Fruit fly (Drosophila melanogaster) whole organism, adult: Measurements from ENCODE around the gene GluRIIB.

Source experiments
- CG11617 ChIP-seq: fragments of 200-800 bp; sonication (Bioruptor generic); optimal IDR thresholded peaks from 2 replicates; lab custom pipeline; 2017; ENCODE audit warnings: mild to moderate bottlenecking, missing biosample characterization, missing genetic modification reagents, missing genetic modification characterization
- CG12768 ChIP-seq: fragments of 200-800 bp; sonication (Bioruptor generic); optimal IDR thresholded peaks from 2 replicates; lab custom pipeline; 2017; ENCODE audit warnings: missing biosample characterization, missing genetic modification characterization, mild to moderate bottlenecking, moderate library complexity, missing genetic modification reagents
- CG14711 ChIP-seq: fragments of 200-800 bp; sonication (Bioruptor generic); optimal IDR thresholded peaks from 2 replicates; lab custom pipeline; 2018; ENCODE audit warnings: missing biosample characterization, mild to moderate bottlenecking, missing genetic modification characterization, moderate library complexity
- CG1620 ChIP-seq: fragments of 200-800 bp; sonication (Bioruptor generic); optimal IDR thresholded peaks from 2 replicates; lab custom pipeline; 2016; ENCODE audit warnings: missing biosample characterization, missing genetic modification characterization
- CG33017 ChIP-seq: fragments of 200-800 bp; sonication (Bioruptor generic); optimal IDR thresholded peaks from 2 replicates; lab custom pipeline; 2018; ENCODE audit warnings: missing biosample characterization, mild to moderate bottlenecking, missing genetic modification characterization, moderate library complexity
- CG5204 ChIP-seq: fragments of 200-800 bp; sonication (Bioruptor generic); optimal IDR thresholded peaks from 2 replicates; lab custom pipeline; 2016; ENCODE audit warnings: missing biosample characterization, missing genetic modification characterization
- CG7045 ChIP-seq: fragments of 200-800 bp; sonication (Bioruptor generic); optimal IDR thresholded peaks from 2 replicates; lab custom pipeline; 2017; ENCODE audit warnings: missing biosample characterization, mild to moderate bottlenecking, missing genetic modification characterization
- CG7101 ChIP-seq: fragments of 200-800 bp; sonication (Bioruptor generic); optimal IDR thresholded peaks from 2 replicates; lab custom pipeline; 2018; ENCODE audit warnings: missing biosample characterization, mild to moderate bottlenecking, missing genetic modification characterization, moderate library complexity
- Clk ChIP-seq: fragments of 200-800 bp; sonication (Bioruptor generic); optimal IDR thresholded peaks from 2 replicates; lab custom pipeline; 2017; ENCODE audit warnings: missing biosample characterization, missing genetic modification characterization
- Crg-1 ChIP-seq: fragments of 200-800 bp; sonication (Bioruptor generic); optimal IDR thresholded peaks from 2 replicates; lab custom pipeline; 2016; ENCODE audit warnings: missing biosample characterization, missing genetic modification characterization
- Hr96 ChIP-seq: fragments of 200-800 bp; sonication (Bioruptor generic); optimal IDR thresholded peaks from 2 replicates; lab custom pipeline; 2016; ENCODE audit warnings: missing biosample characterization, missing genetic modification characterization
- Mnt ChIP-seq: fragments of 200-800 bp; sonication (Bioruptor generic); optimal IDR thresholded peaks from 2 replicates; lab custom pipeline; 2016; ENCODE audit warnings: missing biosample characterization, mild to moderate bottlenecking, missing genetic modification characterization
- bab1 ChIP-seq: fragments of 200-800 bp; sonication (Bioruptor generic); optimal IDR thresholded peaks from 3 replicates; lab custom pipeline; 2019; ENCODE audit warnings: missing biosample characterization, mild to moderate bottlenecking, missing genetic modification characterization, moderate library complexity
- cic ChIP-seq: fragments of 200-800 bp; sonication (Bioruptor generic); optimal IDR thresholded peaks from 2 replicates; lab custom pipeline; 2017; ENCODE audit warnings: missing biosample characterization, mild to moderate bottlenecking, missing genetic modification characterization, moderate library complexity
- cnc ChIP-seq, 2 experiments: fragments of >200 bp; optimal IDR thresholded peaks; 2 replicates each; lab custom pipeline; 2017
- kay ChIP-seq: fragments of 200-800 bp; sonication (Bioruptor generic); peaks from one replicate; lab custom pipeline; 2016; ENCODE audit warnings: missing biosample characterization, missing genetic modification characterization, borderline replicate concordance
- ovo ChIP-seq: fragments of 200-800 bp; sonication (Bioruptor generic); optimal IDR thresholded peaks from 2 replicates; lab custom pipeline; 2016; ENCODE audit warnings: missing biosample characterization, missing genetic modification characterization
- pad ChIP-seq: fragments of 200-800 bp; sonication (Bioruptor generic); optimal IDR thresholded peaks from 3 replicates; lab custom pipeline; 2017; ENCODE audit warnings: missing biosample characterization, missing genetic modification characterization, mild to moderate bottlenecking, moderate library complexity, missing genetic modification reagents
- tj ChIP-seq: fragments of 200-800 bp; sonication (Bioruptor generic); optimal IDR thresholded peaks from 3 replicates; lab custom pipeline; 2017; ENCODE audit warnings: missing biosample characterization, mild to moderate bottlenecking, missing genetic modification characterization, moderate library complexity
- toe ChIP-seq: fragments of 200-800 bp; sonication (Bioruptor generic); optimal IDR thresholded peaks from 2 replicates; lab custom pipeline; 2016; ENCODE audit warnings: missing biosample characterization, missing genetic modification characterization

GluRIIB gene

DNA sequence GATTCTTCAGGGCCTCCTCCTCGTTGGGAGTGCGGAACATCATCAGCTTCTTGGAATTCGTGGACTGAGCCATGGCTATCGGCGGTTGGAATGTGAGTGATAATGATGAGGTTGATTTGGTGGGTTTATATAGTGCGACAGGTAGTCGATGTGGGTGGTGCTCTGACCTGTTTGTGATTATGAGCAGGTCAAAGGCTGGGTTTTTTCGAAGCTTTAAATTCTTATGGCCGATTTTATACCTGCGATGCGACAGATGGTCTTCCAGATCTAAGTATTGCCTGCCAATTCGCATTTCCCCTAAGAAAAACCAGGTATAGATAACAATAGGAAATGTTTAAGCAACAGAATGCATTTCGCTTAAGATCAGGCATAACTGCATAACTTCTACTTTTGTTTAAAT is 8.4 kb upstream of the GluRIIB start, which contains the start of gene CG14014:
Gene CG14014, minus strand, starts transcription at position 101 of the 400 bp plus-strand sequence.
- no peak for TF ChIP-seq CG12768 (GFP tag; lab: Kevin White, UChicago)

dm6 chr2L:5551538-5551937 is 7.6 kb upstream of the GluRIIB start, which contains the start of gene CG18269:
Gene CG18269, plus strand, starts transcription at chr2L:5551838.
- TF ChIP-seq toe (GFP tag; lab: Kevin White, UChicago) (no peak), Clk (GFP tag; lab: Kevin White, UChicago) (no peak)

- no peak for TF ChIP-seq tj (GFP tag; lab: Kevin White, UChicago)
- no peak for TF ChIP-seq toe (GFP tag; lab: Kevin White, UChicago)
Observed at dm6 chr2L:5553750-5554149, 5.4 kb upstream of the GluRIIB start, which contains the start of the genes CG14013 and CG14017. Gene CG14013, minus strand, starts transcription at chr2L:5553850. Gene CG14017, plus strand, starts transcription at chr2L:5553897.

dm6 chr2L:5554818-5555217 is 4.3 kb upstream of the GluRIIB start, which contains the start of gene GluRIIA:
Gene GluRIIA, plus strand, starts transcription at chr2L:5555072.
- TF ChIP-seq CG14711 (tag; lab: Kevin White, UChicago) (no peak), kay (no peak), bab1 (GFP tag; lab: Kevin White, UChicago) (no peak), CG1620 (GFP tag; lab: Kevin White, UChicago) (no peak), Hr96 (GFP tag; lab: Kevin White, UChicago) (no peak)

- peak; percentile 11 for TF ChIP-seq CG14711 (tag; lab: Kevin White, UChicago)
- no peak for TF ChIP-seq bab1 (GFP tag; lab: Kevin White, UChicago)
Observed at dm6 chr2L:5567103-5567502, 8.0 kb downstream of the GluRIIB start.

DNA sequence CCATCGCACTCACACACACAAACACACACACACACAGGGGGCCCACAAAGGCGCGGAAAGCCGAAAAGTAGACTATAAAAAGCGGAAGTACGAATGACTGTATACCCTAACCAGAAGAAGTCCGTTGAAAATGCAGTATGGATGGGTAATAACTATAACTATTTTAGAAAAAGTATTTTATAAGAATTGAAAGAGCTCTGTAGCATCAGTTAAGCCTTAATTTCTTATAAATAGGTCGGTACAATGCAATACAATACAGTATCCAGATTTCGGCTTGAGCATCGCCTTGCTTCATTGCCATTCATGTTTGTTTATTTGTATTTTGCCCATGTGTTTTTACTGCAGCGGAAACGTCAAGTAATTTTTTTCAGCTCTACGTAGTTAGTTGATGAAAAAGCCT is 10.4 kb downstream of the GluRIIB start:
- no peak for TF ChIP-seq CG7045 (GFP tag; lab: Kevin White, UChicago)
- no peak for TF ChIP-seq CG14711 (tag; lab: Kevin White, UChicago)
- TF ChIP-seq Crg-1 (GFP tag; lab: Kevin White, UChicago), result no peak
- TF ChIP-seq cnc (optimal IDR thresholded peaks at IDR 0.05; lab: Kevin White, UChicago), result no peak
- no peak for TF ChIP-seq tj (GFP tag; lab: Kevin White, UChicago)
- TF ChIP-seq cic (GFP tag; lab: Kevin White, UChicago), result no peak

DNA sequence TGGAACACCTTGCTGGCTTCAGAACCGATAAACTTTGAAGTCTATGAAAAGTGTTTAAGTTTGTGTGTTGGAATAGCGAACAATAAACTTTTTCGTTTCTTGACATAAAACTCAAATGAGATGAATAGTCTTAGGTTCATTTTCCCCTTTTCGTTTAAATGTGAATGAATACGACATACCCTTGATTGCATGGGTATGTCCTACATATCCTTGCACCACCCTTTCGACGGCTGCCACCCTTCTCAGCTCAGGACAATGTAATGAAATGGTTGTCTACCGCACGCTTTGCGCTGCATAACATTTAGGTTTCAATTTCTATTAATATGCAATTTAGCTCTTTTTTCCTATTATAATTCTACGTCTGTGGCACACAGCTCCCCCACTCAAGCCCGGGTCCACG is 21.9 kb downstream of the GluRIIB start, which contains the start of gene CG14011:
Gene CG14011, minus strand, starts transcription at position 101 of the 400 bp plus-strand sequence.
- TF ChIP-seq pad (GFP tag; lab: Kevin White, UChicago) (no peak), kay (no peak), tj (GFP tag; lab: Kevin White, UChicago) (no peak), CG1620 (GFP tag; lab: Kevin White, UChicago) (no peak)

dm6 chr2L:5588314-5588713 is 29.2 kb downstream of the GluRIIB start, which contains the start of gene CG7251:
Gene CG7251, minus strand, starts transcription at chr2L:5588414.
- TF ChIP-seq toe (GFP tag; lab: Kevin White, UChicago), result no peak
- TF ChIP-seq CG5204 (GFP tag; lab: Kevin White, UChicago), result no peak
- no peak for TF ChIP-seq CG14711 (tag; lab: Kevin White, UChicago)
- no peak for TF ChIP-seq CG7045 (GFP tag; lab: Kevin White, UChicago)
- TF ChIP-seq pad (GFP tag; lab: Kevin White, UChicago), result no peak
- no peak for TF ChIP-seq bab1 (GFP tag; lab: Kevin White, UChicago)
- no peak for TF ChIP-seq cnc (optimal IDR thresholded peaks at IDR 0.05; lab: Kevin White, UChicago)
- TF ChIP-seq cic (GFP tag; lab: Kevin White, UChicago), result no peak
- TF ChIP-seq CG1620 (GFP tag; lab: Kevin White, UChicago), result no peak
- no peak for TF ChIP-seq Clk (GFP tag; lab: Kevin White, UChicago)
- no peak for TF ChIP-seq kay
- no peak for TF ChIP-seq tj (GFP tag; lab: Kevin White, UChicago)
- TF ChIP-seq Crg-1 (GFP tag; lab: Kevin White, UChicago), result no peak
- no peak for TF ChIP-seq CG11617 (GFP tag; lab: Kevin White, UChicago)
- no peak for TF ChIP-seq CG7101 (tag; lab: Kevin White, UChicago)

DNA sequence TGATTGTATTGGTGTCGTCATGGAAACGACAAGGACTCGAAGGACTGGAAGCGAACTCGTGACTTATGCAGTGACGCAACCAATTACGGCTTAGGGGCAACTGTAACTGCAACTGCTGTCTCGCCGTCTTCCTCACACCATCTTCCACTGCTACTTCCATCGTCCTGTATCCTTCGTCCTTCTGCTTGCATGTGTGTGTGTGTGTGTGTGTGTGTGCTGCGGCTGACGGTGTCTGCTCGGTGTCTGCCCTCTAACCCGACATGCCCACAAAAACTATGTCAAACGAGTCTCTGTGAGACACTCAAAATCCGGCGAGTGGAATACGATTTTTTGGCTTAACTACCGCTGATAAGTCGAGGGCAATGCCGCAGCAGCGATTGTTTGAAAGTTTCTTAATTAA is 34.7 kb downstream of the GluRIIB start:
- no peak for TF ChIP-seq CG1620 (GFP tag; lab: Kevin White, UChicago)

DNA sequence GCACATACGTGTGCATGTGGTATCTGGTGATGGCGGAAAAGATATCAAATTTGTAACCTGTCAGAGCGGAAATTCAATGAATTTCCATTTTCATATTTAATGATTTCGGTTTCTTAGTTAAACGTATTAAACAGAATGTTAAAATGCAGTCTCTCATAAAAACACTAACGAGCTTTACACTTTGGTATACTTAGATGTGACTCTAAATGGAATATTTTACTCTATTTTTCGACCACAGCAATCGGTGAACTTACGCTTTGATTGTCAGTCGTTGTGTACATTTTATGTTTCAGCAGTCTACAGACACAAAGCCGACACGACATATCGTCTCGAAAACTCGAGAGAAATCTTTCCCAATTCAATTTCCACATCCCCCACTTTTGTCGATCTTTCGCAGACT is 37.4 kb downstream of the GluRIIB start, which contains the start of gene CG18266:
Gene CG18266, plus strand, starts transcription at position 301 of the 400 bp plus-strand sequence.
- TF ChIP-seq CG11617 (GFP tag; lab: Kevin White, UChicago), result no peak
- TF ChIP-seq CG12768 (GFP tag; lab: Kevin White, UChicago), result no peak
- TF ChIP-seq Clk (GFP tag; lab: Kevin White, UChicago), result no peak
- no peak for TF ChIP-seq ovo
- TF ChIP-seq bab1 (GFP tag; lab: Kevin White, UChicago), result no peak
- TF ChIP-seq kay, result no peak
- TF ChIP-seq Mnt (GFP tag; lab: Kevin White, UChicago), result no peak
- no peak for TF ChIP-seq CG33017 (tag; lab: Kevin White, UChicago)
- no peak for TF ChIP-seq toe (GFP tag; lab: Kevin White, UChicago)
- no peak for TF ChIP-seq Crg-1 (GFP tag; lab: Kevin White, UChicago)
- no peak for TF ChIP-seq CG7045 (GFP tag; lab: Kevin White, UChicago)
- no peak for TF ChIP-seq CG14711 (tag; lab: Kevin White, UChicago)
- no peak for TF ChIP-seq CG1620 (GFP tag; lab: Kevin White, UChicago)
- TF ChIP-seq tj (GFP tag; lab: Kevin White, UChicago), result no peak
